Fruit fly (Drosophila melanogaster) S2 (cell line): Measurements from ENCODE around the gene brat.

Experiments used
- CG8478 ChIP-seq: fragments of >200 bp; optimal IDR thresholded peaks from 2 replicates; lab custom pipeline; 2018
- CTCF ChIP-seq, 2 experiments: fragments of >200 bp; optimal IDR thresholded peaks; 2 replicates each; lab custom pipeline; 2018

Gene brat

dm6 chr2L:19158679-19159551, 25.3 kb downstream of the brat start:
- TF ChIP-seq CG8478 (no peak), CTCF (optimal IDR thresholded peaks at IDR 0.05; lab: Kevin White, UChicago) (no peak)

DNA sequence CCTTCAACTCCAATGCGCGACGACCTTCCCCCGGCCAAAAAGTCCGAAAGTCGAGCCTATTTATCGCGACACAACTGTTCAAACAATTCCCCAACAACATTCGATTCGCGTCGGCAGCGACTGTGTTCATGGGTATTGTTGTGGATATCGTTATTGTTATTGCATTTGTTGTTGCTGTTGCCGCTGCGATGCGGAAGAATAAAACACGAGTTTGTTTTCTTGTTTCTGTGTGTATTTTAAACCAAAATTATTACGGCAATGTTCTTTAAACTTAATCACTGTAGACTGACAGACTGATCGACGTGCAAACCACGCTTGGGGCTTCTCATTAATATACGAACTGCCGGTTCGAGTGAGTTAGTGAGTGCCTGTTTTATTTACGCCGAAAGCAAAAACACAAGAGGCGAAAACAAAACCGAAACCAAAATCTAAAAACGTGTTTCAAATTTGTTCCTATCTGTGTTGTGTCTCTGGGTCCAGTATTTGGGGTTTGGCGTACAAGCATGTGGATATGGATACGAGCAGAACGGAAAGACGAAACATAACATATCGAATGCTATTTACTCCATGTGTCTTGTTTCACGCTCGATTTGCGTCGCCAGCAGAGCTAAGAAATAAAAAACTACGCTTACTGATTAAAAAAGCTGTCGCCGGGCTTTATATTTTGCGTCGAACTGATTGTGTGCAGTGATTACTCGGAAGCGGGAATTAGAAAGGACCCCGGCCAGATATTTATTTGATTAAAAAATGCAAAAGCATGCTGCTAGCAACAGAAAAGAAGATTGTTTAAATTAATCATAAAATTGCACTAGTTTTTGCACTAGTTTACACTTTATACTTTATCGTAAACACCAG, 26.2 kb downstream of the brat start:
- TF ChIP-seq CTCF (optimal IDR thresholded peaks at IDR 0.05; lab: Kevin White, UChicago) (no peak), CG8478 (no peak)

dm6 chr2L:19161307-19161999, 27.8 kb downstream of the brat start:
- TF ChIP-seq CG8478 (no peak), CTCF (optimal IDR thresholded peaks at IDR 0.05; lab: Kevin White, UChicago) (no peak)

DNA sequence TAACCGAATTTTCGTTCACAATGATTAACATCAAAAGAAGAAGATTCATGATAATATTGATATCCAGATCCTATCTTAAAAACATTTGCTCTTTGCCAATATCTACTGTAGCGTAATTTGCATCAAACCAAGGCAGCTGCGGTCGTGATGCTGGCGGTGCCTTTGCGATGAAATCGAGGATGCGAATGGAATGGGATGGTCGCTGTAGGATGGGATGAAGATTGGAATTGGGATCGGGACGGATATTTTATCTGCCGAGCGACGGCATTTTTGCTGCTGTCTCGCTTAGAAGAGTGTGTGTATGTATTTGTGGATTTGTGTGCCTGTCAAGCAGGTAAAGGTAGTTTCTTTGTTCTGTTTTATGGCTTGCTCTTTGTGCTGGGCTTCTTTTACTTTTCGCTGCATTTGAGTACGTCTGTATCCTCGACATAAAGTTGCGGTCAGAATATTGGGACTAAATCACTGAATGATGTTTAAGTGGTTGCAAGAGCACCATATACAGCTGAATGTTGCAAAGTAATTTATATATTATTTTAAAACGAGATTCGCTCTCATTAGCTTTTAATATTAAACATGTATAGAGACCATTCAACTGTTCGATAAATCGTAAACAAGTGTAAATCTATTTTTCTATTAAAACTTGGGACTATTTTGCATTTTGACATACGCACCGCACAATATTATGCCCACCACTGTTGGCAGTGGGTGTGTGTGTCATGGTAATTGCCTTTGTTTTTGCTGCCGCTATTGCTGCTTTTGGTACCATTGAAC, 28.9 kb downstream of the brat start:
- TF ChIP-seq CTCF (optimal IDR thresholded peaks at IDR 0.05; lab: Kevin White, UChicago) (no peak), CG8478 (no peak)

dm6 chr2L:19163143-19163974, 29.7 kb downstream of the brat start:
- TF ChIP-seq CG8478 (no peak), CTCF (optimal IDR thresholded peaks at IDR 0.05; lab: Kevin White, UChicago) (no peak)

dm6 chr2L:19163975-19164371, 30.4 kb downstream of the brat start:
- TF ChIP-seq CG8478 (no peak), CTCF (optimal IDR thresholded peaks at IDR 0.05; lab: Kevin White, UChicago) (no peak)

- TF ChIP-seq CG8478 (no peak), CTCF (optimal IDR thresholded peaks at IDR 0.05; lab: Kevin White, UChicago) (no peak)
Observed at dm6 chr2L:19164933-19165813, 31.6 kb downstream of the brat start.

- peak; percentile 0 to 12 for TF ChIP-seq CTCF (optimal IDR thresholded peaks at IDR 0.05; lab: Kevin White, UChicago)
- no peak for TF ChIP-seq CG8478
Observed at dm6 chr2L:19165998-19166397, 32.4 kb downstream of the brat start.

dm6 chr2L:19167135-19167681, 33.6 kb downstream of the brat start:
- TF ChIP-seq CTCF (optimal IDR thresholded peaks at IDR 0.05; lab: Kevin White, UChicago): no peak
- no peak for TF ChIP-seq CG8478

dm6 chr2L:19168095-19168697, 34.6 kb downstream of the brat start:
- TF ChIP-seq CTCF (optimal IDR thresholded peaks at IDR 0.05; lab: Kevin White, UChicago) (no peak), CG8478 (no peak)

DNA sequence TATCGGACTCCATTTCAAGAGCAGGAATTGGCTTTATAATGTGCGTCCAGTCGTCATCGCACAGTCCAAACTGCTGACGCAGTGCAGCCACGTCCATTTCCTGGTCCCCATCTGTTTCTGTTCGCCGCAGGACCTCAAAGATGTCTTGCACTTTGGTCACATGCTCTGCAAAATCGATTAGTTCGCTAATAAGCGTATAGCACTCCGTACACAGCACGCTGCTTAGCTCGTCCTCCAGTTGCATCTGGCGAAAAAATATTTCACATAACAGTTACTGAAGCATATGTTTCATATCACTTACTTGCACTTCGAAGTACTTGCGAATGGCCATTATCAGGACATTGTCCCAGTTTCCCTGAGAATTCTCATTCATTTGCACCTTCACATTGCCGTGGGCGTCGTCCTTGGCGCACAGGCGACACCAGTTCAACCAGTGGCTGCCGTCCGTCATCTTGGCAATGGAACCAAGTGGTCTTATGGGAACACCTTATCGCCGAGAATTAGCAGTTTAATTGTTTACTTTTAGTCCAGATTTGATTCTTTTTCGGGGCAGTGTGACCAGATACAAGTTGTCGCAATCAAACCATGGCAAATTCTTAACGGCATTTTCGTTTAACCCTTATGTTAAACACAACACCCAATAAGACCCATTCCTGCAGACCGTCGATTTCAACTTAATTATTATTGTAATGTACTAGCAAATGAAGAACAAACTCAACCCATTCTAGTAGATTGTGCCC, 47.7 kb downstream of the brat start, which contains the start of gene CG17568:
TSS of gene CG17568 (minus strand) at position 550 of the 740 bp plus-strand sequence.
- TF ChIP-seq CTCF (optimal IDR thresholded peaks at IDR 0.05; lab: Kevin White, UChicago): no peak
- no peak for TF ChIP-seq CG8478
